Worm (Caenorhabditis elegans): ENCODE results near the gene rpl-11.2.

DNA sequence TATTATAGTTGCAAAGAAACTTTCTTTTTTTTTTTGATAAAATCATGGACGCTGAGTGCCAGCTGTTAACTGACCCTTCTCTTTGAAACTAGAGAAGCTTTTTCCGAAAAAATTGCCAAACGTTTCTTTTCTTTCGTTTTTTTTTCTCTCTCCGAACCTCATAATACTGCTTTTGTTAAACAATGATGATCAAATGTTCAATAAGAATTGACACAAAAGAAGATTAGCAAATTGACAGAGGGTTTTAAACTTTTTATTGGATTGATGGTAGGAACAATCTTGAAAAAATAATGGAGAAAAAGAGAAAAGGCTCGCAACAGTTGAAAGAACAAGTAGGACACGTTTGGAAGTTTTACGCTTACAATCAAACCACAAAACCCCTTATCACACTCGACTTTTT is 21.6 kb downstream of the rpl-11.2 start, which contains the start of gene hex-1:
- no peak for TF ChIP-seq him-1 (tag; optimal IDR thresholded peaks at IDR 0.05)
- TF ChIP-seq dao-5 (tag; optimal IDR thresholded peaks at IDR 0.05): no peak
